Fruit fly (Drosophila melanogaster) whole organism, embryonic: ENCODE results near the gene ninaB.

Experiments
- Ada2b ChIP-seq: fragments of 200-800 bp; sonication (Bioruptor generic); IDR thresholded peaks from 2 replicates; pipeline ENCODE4 v1.3.6; 2022; ENCODE audit warnings: missing biosample characterization, missing genetic modification characterization
- Aef1 ChIP-seq: fragments of 200-800 bp; sonication (Bioruptor generic); IDR thresholded peaks from 3 replicates; pipeline ENCODE4 v1.3.6; 2022; ENCODE audit warnings: missing biosample characterization, missing genetic modification characterization
- Atf3 ChIP-seq: fragments of 200-800 bp; sonication (Bioruptor generic); optimal IDR thresholded peaks from 3 replicates; lab custom pipeline; 2016; ENCODE audit warnings: missing biosample characterization, missing genetic modification characterization
- CG10274 ChIP-seq: fragments of 200-800 bp; sonication (Bioruptor generic); optimal IDR thresholded peaks from 3 replicates; lab custom pipeline; 2017; ENCODE audit warnings: missing biosample characterization, mild to moderate bottlenecking, missing genetic modification characterization
- CG11085 ChIP-seq: fragments of 200-800 bp; sonication (Bioruptor generic); IDR thresholded peaks from 2 replicates; pipeline ENCODE4 v1.3.6; 2022; ENCODE audit warnings: missing biosample characterization, missing genetic modification characterization
- CG11247 ChIP-seq: fragments of 200-800 bp; sonication (Bioruptor generic); IDR thresholded peaks from 2 replicates; pipeline ENCODE4 v1.3.6; 2022; ENCODE audit warnings: missing biosample characterization, missing genetic modification characterization
- CG11695 ChIP-seq: fragments of 200-800 bp; sonication (Bioruptor generic); IDR thresholded peaks from 3 replicates; pipeline ENCODE4 v1.3.6; 2022; ENCODE audit warnings: missing biosample characterization, missing genetic modification characterization
- CG11723 ChIP-seq: fragments of 200-800 bp; sonication (Bioruptor generic); optimal IDR thresholded peaks from 2 replicates; lab custom pipeline; 2017; ENCODE audit warnings: missing biosample characterization, mild to moderate bottlenecking, missing genetic modification characterization
- CG13287 ChIP-seq: fragments of 200-800 bp; sonication (Bioruptor generic); IDR thresholded peaks from 2 replicates; pipeline ENCODE4 v1.3.6; 2022; ENCODE audit warnings: missing biosample characterization, missing genetic modification characterization; ENCODE audit not compliant: partially characterized antibody
- CG13296 ChIP-seq: fragments of 200-800 bp; sonication (Bioruptor generic); optimal IDR thresholded peaks from 3 replicates; lab custom pipeline; 2018; ENCODE audit warnings: missing biosample characterization, mild to moderate bottlenecking, missing genetic modification characterization
- CG15073 ChIP-seq: fragments of 200-800 bp; sonication (Bioruptor generic); optimal IDR thresholded peaks from 2 replicates; lab custom pipeline; 2016; ENCODE audit warnings: missing biosample characterization, missing genetic modification characterization
- CG17385 ChIP-seq: fragments of 200-800 bp; sonication (Bioruptor generic); optimal IDR thresholded peaks from 3 replicates; lab custom pipeline; 2018; ENCODE audit warnings: missing biosample characterization, mild to moderate bottlenecking, missing genetic modification characterization
- CG18764 ChIP-seq: fragments of 200-800 bp; sonication (Bioruptor generic); optimal IDR thresholded peaks from 3 replicates; lab custom pipeline; 2016; ENCODE audit warnings: missing biosample characterization, missing genetic modification characterization
- CG31441 ChIP-seq: fragments of 200-800 bp; sonication (Bioruptor generic); IDR thresholded peaks from 2 replicates; pipeline ENCODE4 v1.3.6; 2022; ENCODE audit warnings: missing biosample characterization, missing genetic modification characterization
- CG32532 ChIP-seq: fragments of 200-800 bp; sonication (Bioruptor generic); IDR thresholded peaks from 2 replicates; pipeline ENCODE4 v1.3.6; 2022; ENCODE audit warnings: missing biosample characterization, missing genetic modification characterization
- CG33557 ChIP-seq: fragments of 200-800 bp; sonication (Bioruptor generic); optimal IDR thresholded peaks from 2 replicates; lab custom pipeline; 2019; ENCODE audit warnings: missing biosample characterization, mild to moderate bottlenecking, missing genetic modification characterization, moderate library complexity
- CG8359 ChIP-seq: fragments of 200-800 bp; sonication (Bioruptor generic); optimal IDR thresholded peaks from 2 replicates; lab custom pipeline; 2017; ENCODE audit warnings: missing biosample characterization, mild to moderate bottlenecking, missing genetic modification characterization, borderline replicate concordance
- CG8924 ChIP-seq: fragments of 200-800 bp; optimal IDR thresholded peaks from 3 replicates; lab custom pipeline; 2019; ENCODE audit warnings: missing biosample characterization, mild to moderate bottlenecking, missing genetic modification characterization, moderate library complexity
- CG9727 ChIP-seq: fragments of 200-800 bp; sonication (Bioruptor generic); optimal IDR thresholded peaks from 3 replicates; lab custom pipeline; 2017; ENCODE audit warnings: missing biosample characterization, mild to moderate bottlenecking, missing genetic modification characterization
- Ets65A ChIP-seq: fragments of 200-800 bp; sonication (Bioruptor generic); peaks from one replicate; lab custom pipeline; 2016; ENCODE audit warnings: missing biosample characterization, missing genetic modification characterization
- NC2α ChIP-seq: fragments of 200-800 bp; sonication (Bioruptor generic); optimal IDR thresholded peaks from 2 replicates; lab custom pipeline; 2016; ENCODE audit warnings: missing biosample characterization, missing genetic modification characterization
- Nf-YB ChIP-seq: fragments of 200-800 bp; sonication (Bioruptor generic); optimal IDR thresholded peaks from 3 replicates; lab custom pipeline; 2019; ENCODE audit warnings: missing biosample characterization, mild to moderate bottlenecking, missing genetic modification characterization, moderate library complexity
- ara ChIP-seq: fragments of 200-800 bp; sonication (Bioruptor generic); IDR thresholded peaks from 2 replicates; pipeline ENCODE4 v1.3.6; 2022; ENCODE audit warnings: missing biosample characterization, missing genetic modification characterization
- bbx ChIP-seq: fragments of 200-800 bp; sonication (Bioruptor generic); IDR thresholded peaks from 2 replicates; pipeline ENCODE4 v1.3.6; 2022; ENCODE audit warnings: missing biosample characterization, missing genetic modification characterization; ENCODE audit not compliant: partially characterized antibody
- bigmax ChIP-seq: fragments of 200-800 bp; sonication (Bioruptor generic); optimal IDR thresholded peaks from 2 replicates; lab custom pipeline; 2018; ENCODE audit warnings: missing biosample characterization, mild to moderate bottlenecking, missing genetic modification characterization
- dpn ChIP-seq, 2 experiments: fragments of 200-800 bp; sonication (Bioruptor generic); optimal IDR thresholded peaks; 3 replicates each; lab custom pipeline; 2016; ENCODE audit warnings: missing biosample characterization in 2 of 2, missing genetic modification characterization in 2 of 2
- en ChIP-seq: fragments of 200-800 bp; sonication (Bioruptor generic); optimal IDR thresholded peaks from 2 replicates; lab custom pipeline; 2016; ENCODE audit warnings: missing biosample characterization, missing genetic modification characterization
- esg ChIP-seq: fragments of 200-800 bp; sonication (Bioruptor generic); conservative IDR thresholded peaks from 2 replicates; pipeline ENCODE4 v1.3.6; 2022; ENCODE audit warnings: missing biosample characterization, missing genetic modification characterization
- fd3F ChIP-seq: fragments of 200-800 bp; sonication (Bioruptor generic); optimal IDR thresholded peaks from 2 replicates; lab custom pipeline; 2018; ENCODE audit warnings: missing biosample characterization, mild to moderate bottlenecking, missing genetic modification characterization, moderate library complexity
- gcm ChIP-seq: fragments of 200-800 bp; sonication (Bioruptor generic); optimal IDR thresholded peaks from 2 replicates; lab custom pipeline; 2019; ENCODE audit warnings: missing biosample characterization, mild to moderate bottlenecking, missing genetic modification characterization, moderate library complexity
- gcm2 ChIP-seq: fragments of 200-800 bp; sonication (Bioruptor generic); optimal IDR thresholded peaks from 2 replicates; lab custom pipeline; 2016; ENCODE audit warnings: missing biosample characterization, missing genetic modification characterization
- hkb ChIP-seq, 2 experiments: fragments of 200-800 bp in 1 of 2; fragments of >200 bp in 1 of 2; sonication (Bioruptor generic) in 1 of 2; IDR thresholded peaks in 1 of 2; optimal IDR thresholded peaks in 1 of 2; 2 replicates each; pipeline versions ENCODE4 v1.3.6 to Lab custom; 2017 to 2022; ENCODE audit warnings: missing biosample characterization in 1 of 2, missing genetic modification characterization in 1 of 2
- inv ChIP-seq: fragments of 200-800 bp; sonication (Bioruptor generic); IDR thresholded peaks from 2 replicates; pipeline ENCODE4 v1.3.6; 2022; ENCODE audit warnings: missing biosample characterization, missing genetic modification characterization; ENCODE audit not compliant: partially characterized antibody
- kah ChIP-seq: fragments of 200-800 bp; sonication (Bioruptor generic); optimal IDR thresholded peaks from 2 replicates; lab custom pipeline; 2018; ENCODE audit warnings: missing biosample characterization, mild to moderate bottlenecking, missing genetic modification characterization
- lbe ChIP-seq: fragments of 200-800 bp; sonication (Bioruptor generic); optimal IDR thresholded peaks from 2 replicates; lab custom pipeline; 2016; ENCODE audit warnings: missing biosample characterization, mild to moderate bottlenecking, missing genetic modification characterization
- lola ChIP-seq, 3 experiments: fragments of >200 bp in 2 of 3; fragments of 200-800 bp in 1 of 3; sonication (Bioruptor generic) in 1 of 3; optimal IDR thresholded peaks; 2 replicates each; lab custom pipeline; 2017 to 2019; ENCODE audit warnings: missing biosample characterization in 3 of 3, missing genetic modification characterization in 3 of 3, mild to moderate bottlenecking in 1 of 3, moderate library complexity in 1 of 3
- nau ChIP-seq: fragments of 200-800 bp; sonication (Bioruptor generic); optimal IDR thresholded peaks from 3 replicates; lab custom pipeline; 2017; ENCODE audit warnings: missing biosample characterization, mild to moderate bottlenecking, missing genetic modification characterization, missing genetic modification reagents
- peb ChIP-seq: fragments of 200-800 bp; sonication (Bioruptor generic); IDR thresholded peaks from 2 replicates; pipeline ENCODE4 v1.3.6; 2022; ENCODE audit warnings: missing biosample characterization, missing genetic modification characterization
- phol ChIP-seq: fragments of 200-800 bp; sonication (Bioruptor generic); optimal IDR thresholded peaks from 3 replicates; lab custom pipeline; 2018; ENCODE audit warnings: missing biosample characterization, mild to moderate bottlenecking, missing genetic modification characterization, moderate library complexity
- pita ChIP-seq: fragments of 200-800 bp; sonication (Bioruptor generic); optimal IDR thresholded peaks from 2 replicates; lab custom pipeline; 2017; ENCODE audit warnings: missing biosample characterization, mild to moderate bottlenecking, missing genetic modification characterization
- pnt ChIP-seq: fragments of 200-800 bp; sonication (Bioruptor generic); optimal IDR thresholded peaks from 3 replicates; lab custom pipeline; 2016; ENCODE audit warnings: missing biosample characterization, missing genetic modification characterization
- row ChIP-seq: fragments of 200-800 bp; sonication (Bioruptor generic); IDR thresholded peaks from 3 replicates; pipeline ENCODE4 v1.3.6; 2022; ENCODE audit warnings: missing biosample characterization, missing genetic modification characterization
- slp2 ChIP-seq: fragments of 200-800 bp; sonication (Bioruptor generic); optimal IDR thresholded peaks from 2 replicates; lab custom pipeline; 2016; ENCODE audit warnings: missing biosample characterization, missing genetic modification characterization
- sna ChIP-seq: fragments of 200-800 bp; sonication (Bioruptor generic); IDR thresholded peaks from 2 replicates; pipeline ENCODE4 v1.3.6; 2022; ENCODE audit warnings: missing biosample characterization, missing genetic modification characterization; ENCODE audit not compliant: partially characterized antibody

The ninaB gene

dm6 chr3R:13659865-13660738 is 40.3 kb upstream of the ninaB start, which contains the start of gene Hrb87F (continued):
- TF ChIP-seq Nf-YB (GFP tag; lab: Kevin White, UChicago) (no peak), slp2 (no peak), CG18764 (GFP tag; lab: Kevin White, UChicago) (no peak), nau (GFP tag; lab: Kevin White, UChicago) (no peak), esg (GFP tag; lab: Robert Waterston, UW) (0 out of 2 replicates have a peak, but pooled peaks have one; percentile 19), CG8924 (peak; percentile 28), CG13287 (GFP tag; lab: Robert Waterston, UW) (no peak), bbx (0 out of 2 replicates have a peak, but pooled peaks have one; percentile 9), fd3F (GFP tag; lab: Kevin White, UChicago) (no peak), CG11085 (GFP tag; lab: Robert Waterston, UW) (0 out of 2 replicates have a peak, but pooled peaks have one; percentile 38)

- TF ChIP-seq CG15073 (no peak), NC2α (peak; percentile 1), CG11723 (GFP tag; lab: Kevin White, UChicago) (peak; percentile 47), peb (GFP tag; lab: Robert Waterston, UW) (no peak; the same call in 1 of the 2 replicates), ara (GFP tag; lab: Robert Waterston, UW) (peak; percentile 46; the same call in 1 of the 2 replicates), Ada2b (GFP tag; lab: Robert Waterston, UW) (no peak), dpn (GFP tag; optimal IDR thresholded peaks at IDR 0.05; lab: Kevin White, UChicago) (peak; percentile 32 to 51), Ets65A (GFP tag; lab: Kevin White, UChicago) (peak; percentile 92), sna (no peak), CG11247 (GFP tag; lab: Robert Waterston, UW) (peak; percentile 63), CG17385 (GFP tag; lab: Kevin White, UChicago) (peak; percentile 79), hkb (optimal IDR thresholded peaks at IDR 0.05; lab: Kevin White, UChicago) (no peak), hkb (GFP tag; IDR thresholded peaks at IDR 0.05; lab: Robert Waterston, UW) (peak; percentile 58), CG13296 (GFP tag; lab: Kevin White, UChicago) (peak; percentile 82), CG31441 (GFP tag; lab: Robert Waterston, UW) (no peak; the same call in none of the 2 replicates), CG32532 (GFP tag; lab: Robert Waterston, UW) (peak; percentile 77), pnt (peak; percentile 34), slp2 (peak; percentile 38), en (peak; percentile 57), bigmax (GFP tag; lab: Kevin White, UChicago) (peak; percentile 51), kah (GFP tag; lab: Kevin White, UChicago) (peak; percentile 70), lbe (GFP tag; lab: Kevin White, UChicago) (peak; percentile 49), phol (peak; percentile 99), CG9727 (peak; percentile 68), Atf3 (no peak), Aef1 (GFP tag; lab: Robert Waterston, UW) (peak; percentile 55; the same call in 1 of the 3 replicates), CG8359 (GFP tag; lab: Kevin White, UChicago) (peak; percentile 51), fd3F (GFP tag; lab: Kevin White, UChicago) (peak; percentile 34), CG10274 (GFP tag; lab: Kevin White, UChicago) (peak; percentile 41), CG33557 (GFP tag; lab: Kevin White, UChicago) (peak; percentile 79), gcm (peak; percentile 78), inv (GFP tag; lab: Robert Waterston, UW) (peak; percentile 49; the same call in 1 of the 2 replicates), gcm2 (peak; percentile 31), row (GFP tag; lab: Robert Waterston, UW) (peak; percentile 78), lola (GFP tag; optimal IDR thresholded peaks at IDR 0.05; lab: Kevin White, UChicago) (peak in 1 of 3 experiments; percentile 38), pita (no peak), CG11695 (GFP tag; lab: Robert Waterston, UW) (peak; percentile 60; the same call in 2 of the 3 replicates)
Observed at dm6 chr3R:13660924-13661659, 39.3 kb upstream of the ninaB start, which contains the start of gene B52. Gene B52, plus strand, starts transcription at chr3R:13661311.
